Fruit fly (Drosophila melanogaster): ENCODE data around the gene CG44139.

DNA sequence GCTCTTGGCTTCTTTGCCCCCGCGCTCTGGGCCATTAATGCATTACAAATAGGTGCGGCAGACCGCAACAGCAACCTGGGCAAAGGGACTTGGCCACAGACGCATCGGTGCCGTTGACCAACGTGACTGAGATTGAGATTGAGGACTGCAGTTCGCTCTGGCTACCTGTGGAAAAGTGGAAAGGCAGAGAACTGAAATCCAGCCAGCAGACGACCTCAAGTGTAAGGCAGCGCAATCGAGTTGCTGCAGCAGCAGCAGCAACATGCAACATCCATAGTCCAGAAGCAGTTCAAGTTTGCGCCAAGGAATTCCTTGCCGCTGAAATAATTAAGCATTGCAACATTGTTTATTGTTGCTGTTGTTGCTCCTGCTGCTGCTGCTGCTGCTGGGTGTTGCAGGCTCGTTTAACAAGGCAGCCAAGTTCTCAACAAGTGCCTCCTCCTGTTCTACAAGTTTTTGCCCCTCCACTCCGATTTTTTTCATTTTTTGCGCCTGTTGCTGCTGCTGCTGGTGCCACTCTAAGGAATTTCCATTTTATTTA, 1.1 kb downstream of the CG44139 start:
- no peak for TF ChIP-seq EcR (GFP tag; optimal IDR thresholded peaks at IDR 0.05)
- TF ChIP-seq usp (GFP tag; optimal IDR thresholded peaks at IDR 0.05): no peak
